Fruit fly (Drosophila melanogaster) whole organism, embryonic: ENCODE measurements around the gene mthl2.

ENCODE experiments used
- Abd-B ChIP-seq: fragments of 200-800 bp; sonication (Bioruptor generic); optimal IDR thresholded peaks from 2 replicates; lab custom pipeline; 2018; ENCODE audit warnings: missing biosample characterization, mild to moderate bottlenecking, missing genetic modification characterization, moderate library complexity
- Bdp1 ChIP-seq: fragments of 200-800 bp; sonication (Bioruptor generic); optimal IDR thresholded peaks from 3 replicates; lab custom pipeline; 2016; ENCODE audit warnings: missing biosample characterization, missing genetic modification characterization
- CG10462 ChIP-seq: fragments of 200-800 bp; sonication (Bioruptor generic); optimal IDR thresholded peaks from 2 replicates; lab custom pipeline; 2016; ENCODE audit warnings: missing biosample characterization, missing genetic modification characterization
- CG12659 ChIP-seq: fragments of 200-800 bp; sonication (Bioruptor generic); optimal IDR thresholded peaks from 3 replicates; lab custom pipeline; 2017; ENCODE audit warnings: mild to moderate bottlenecking, missing biosample characterization, missing genetic modification reagents, missing genetic modification characterization
- CG1602 ChIP-seq: fragments of 200-800 bp; sonication (Bioruptor generic); optimal IDR thresholded peaks from 3 replicates; lab custom pipeline; 2016; ENCODE audit warnings: missing biosample characterization, missing genetic modification characterization
- CG17186 ChIP-seq: fragments of 200-800 bp; sonication (Bioruptor generic); optimal IDR thresholded peaks from 3 replicates; lab custom pipeline; 2017; ENCODE audit warnings: missing biosample characterization, missing genetic modification reagents, missing genetic modification characterization
- CG17829 ChIP-seq: fragments of 200-800 bp; optimal IDR thresholded peaks from 2 replicates; lab custom pipeline; 2019; ENCODE audit warnings: missing biosample characterization, mild to moderate bottlenecking, missing genetic modification characterization, moderate library complexity
- CG18011 ChIP-seq: fragments of 200-800 bp; sonication (Bioruptor generic); optimal IDR thresholded peaks from 2 replicates; lab custom pipeline; 2017; ENCODE audit warnings: missing biosample characterization, missing genetic modification characterization, mild to moderate bottlenecking, moderate library complexity, missing genotype
- CG18262 ChIP-seq: fragments of 200-800 bp; optimal IDR thresholded peaks from 3 replicates; lab custom pipeline; 2019; ENCODE audit warnings: missing biosample characterization, mild to moderate bottlenecking, missing genetic modification characterization, moderate library complexity
- CG2678 ChIP-seq: fragments of 200-800 bp; sonication (Bioruptor generic); optimal IDR thresholded peaks from 3 replicates; lab custom pipeline; 2019; ENCODE audit warnings: missing biosample characterization, mild to moderate bottlenecking, missing genetic modification characterization, moderate library complexity
- CG3995 ChIP-seq: fragments of 200-800 bp; sonication (Bioruptor generic); optimal IDR thresholded peaks from 3 replicates; lab custom pipeline; 2016; ENCODE audit warnings: missing biosample characterization, missing genetic modification characterization
- CG4424 ChIP-seq: fragments of 200-800 bp; sonication (Bioruptor generic); optimal IDR thresholded peaks from 3 replicates; lab custom pipeline; 2016; ENCODE audit warnings: missing biosample characterization, missing genetic modification characterization
- CG5245 ChIP-seq: fragments of 200-800 bp; sonication (Bioruptor generic); optimal IDR thresholded peaks from 3 replicates; lab custom pipeline; 2016; ENCODE audit warnings: missing biosample characterization, missing genetic modification characterization
- CG6765 ChIP-seq: fragments of 200-800 bp; sonication (Bioruptor generic); optimal IDR thresholded peaks from 3 replicates; lab custom pipeline; 2017; ENCODE audit warnings: missing biosample characterization, mild to moderate bottlenecking, missing genetic modification characterization
- CG6813 ChIP-seq: fragments of 200-800 bp; sonication (Bioruptor generic); optimal IDR thresholded peaks from 2 replicates; lab custom pipeline; 2017; ENCODE audit warnings: missing biosample characterization, missing genetic modification characterization, mild to moderate bottlenecking, moderate library complexity, missing genetic modification reagents
- CG7357 ChIP-seq: fragments of 200-800 bp; sonication (Bioruptor generic); IDR thresholded peaks from 3 replicates; pipeline ENCODE4 v1.3.6; 2022; ENCODE audit warnings: missing biosample characterization, missing genetic modification characterization
- CG8089 ChIP-seq: fragments of 200-800 bp; sonication (Bioruptor generic); optimal IDR thresholded peaks from 3 replicates; lab custom pipeline; 2016; ENCODE audit warnings: missing biosample characterization, missing genetic modification characterization
- CG8281 ChIP-seq: fragments of 200-800 bp; sonication (Bioruptor generic); optimal IDR thresholded peaks from 2 replicates; lab custom pipeline; 2018; ENCODE audit warnings: missing biosample characterization, mild to moderate bottlenecking, missing genetic modification characterization, moderate library complexity
- CoRest ChIP-seq: fragments of 200-800 bp; sonication (Bioruptor generic); optimal IDR thresholded peaks from 3 replicates; lab custom pipeline; 2018; ENCODE audit warnings: missing biosample characterization, mild to moderate bottlenecking, missing genetic modification characterization, moderate library complexity
- Dad ChIP-seq: fragments of 200-800 bp; sonication (Bioruptor generic); optimal IDR thresholded peaks from 3 replicates; lab custom pipeline; 2016; ENCODE audit warnings: missing biosample characterization, missing genetic modification characterization
- Dfd ChIP-seq, 2 experiments: fragments of >200 bp; optimal IDR thresholded peaks; 2 replicates each; lab custom pipeline; 2017; ENCODE audit warnings: missing biosample characterization in 2 of 2, missing genetic modification characterization in 2 of 2
- ERR ChIP-seq: fragments of 200-800 bp; sonication (Bioruptor generic); optimal IDR thresholded peaks from 2 replicates; lab custom pipeline; 2016; ENCODE audit warnings: missing biosample characterization, missing genetic modification characterization
- GATAe ChIP-seq: fragments of 200-800 bp; sonication (Bioruptor generic); conservative IDR thresholded peaks from 2 replicates; pipeline ENCODE4 v1.3.6; 2022; ENCODE audit warnings: missing biosample characterization, missing genetic modification characterization
- H2.0 ChIP-seq: fragments of 200-800 bp; sonication (Bioruptor generic); IDR thresholded peaks from 2 replicates; pipeline ENCODE4 v1.3.6; 2022; ENCODE audit warnings: missing biosample characterization, missing genetic modification characterization
- Hmx ChIP-seq: fragments of 200-800 bp; sonication (Bioruptor generic); optimal IDR thresholded peaks from 2 replicates; lab custom pipeline; 2016; ENCODE audit warnings: missing biosample characterization, missing genetic modification characterization
- Nf-YA ChIP-seq: fragments of 200-800 bp; sonication (Bioruptor generic); IDR thresholded peaks from 2 replicates; pipeline ENCODE4 v1.3.6; 2022; ENCODE audit warnings: missing biosample characterization, missing genetic modification characterization
- Rfx ChIP-seq: fragments of 200-800 bp; sonication (Bioruptor generic); IDR thresholded peaks from 2 replicates; pipeline ENCODE4 v1.3.6; 2022; ENCODE audit warnings: missing biosample characterization, missing genetic modification characterization
- Sox102F ChIP-seq: fragments of 200-800 bp; sonication (Bioruptor generic); optimal IDR thresholded peaks from 2 replicates; lab custom pipeline; 2018; ENCODE audit warnings: missing biosample characterization, mild to moderate bottlenecking, missing genetic modification characterization, moderate library complexity
- Vsx1 ChIP-seq: fragments of 200-800 bp; sonication (Bioruptor generic); optimal IDR thresholded peaks from 2 replicates; lab custom pipeline; 2017; ENCODE audit warnings: missing biosample characterization, mild to moderate bottlenecking, missing genetic modification characterization, missing genetic modification reagents
- al ChIP-seq: fragments of 200-800 bp; sonication (Bioruptor generic); IDR thresholded peaks from 2 replicates; pipeline ENCODE4 v1.3.6; 2022; ENCODE audit warnings: missing biosample characterization, missing genetic modification characterization
- crc ChIP-seq: fragments of 200-800 bp; sonication (Bioruptor generic); optimal IDR thresholded peaks from 2 replicates; lab custom pipeline; 2016; ENCODE audit warnings: missing biosample characterization, missing genetic modification characterization
- crol ChIP-seq: fragments of 200-800 bp; sonication (Bioruptor generic); IDR thresholded peaks from 2 replicates; pipeline ENCODE4 v1.3.6; 2022; ENCODE audit warnings: missing biosample characterization, missing genetic modification characterization
- cwo ChIP-seq: fragments of 200-800 bp; sonication (Bioruptor generic); optimal IDR thresholded peaks from 3 replicates; lab custom pipeline; 2017; ENCODE audit warnings: missing biosample characterization, missing genetic modification characterization, mild to moderate bottlenecking, moderate library complexity, missing genetic modification reagents
- da ChIP-seq: fragments of 200-800 bp; sonication (Bioruptor generic); optimal IDR thresholded peaks from 2 replicates; lab custom pipeline; 2016; ENCODE audit warnings: missing biosample characterization, missing genetic modification characterization
- dan ChIP-seq: fragments of 200-800 bp; sonication (Bioruptor generic); IDR thresholded peaks from 2 replicates; pipeline ENCODE4 v1.3.6; 2022; ENCODE audit warnings: missing biosample characterization, missing genetic modification characterization
- disco-r ChIP-seq: fragments of 200-800 bp; sonication (Bioruptor generic); optimal IDR thresholded peaks from 2 replicates; lab custom pipeline; 2016; ENCODE audit warnings: missing biosample characterization, missing genetic modification characterization
- dmrt99B ChIP-seq: fragments of 200-800 bp; sonication (Bioruptor generic); optimal IDR thresholded peaks from 2 replicates; lab custom pipeline; 2018; ENCODE audit warnings: missing biosample characterization, mild to moderate bottlenecking, missing genetic modification characterization, moderate library complexity
- dpn ChIP-seq, 2 experiments: fragments of 200-800 bp; sonication (Bioruptor generic); optimal IDR thresholded peaks; 3 replicates each; lab custom pipeline; 2016; ENCODE audit warnings: missing biosample characterization in 2 of 2, missing genetic modification characterization in 2 of 2
- ems ChIP-seq: fragments of 200-800 bp; sonication (Bioruptor generic); optimal IDR thresholded peaks from 3 replicates; lab custom pipeline; 2016; ENCODE audit warnings: missing biosample characterization, missing genetic modification characterization
- ftz-f1 ChIP-seq: fragments of 200-800 bp; sonication (Bioruptor generic); optimal IDR thresholded peaks from 2 replicates; lab custom pipeline; 2016; ENCODE audit warnings: missing biosample characterization, missing genetic modification characterization
- gcm ChIP-seq: fragments of 200-800 bp; sonication (Bioruptor generic); optimal IDR thresholded peaks from 2 replicates; lab custom pipeline; 2019; ENCODE audit warnings: missing biosample characterization, mild to moderate bottlenecking, missing genetic modification characterization, moderate library complexity
- klu ChIP-seq: fragments of 200-800 bp; sonication (Bioruptor generic); IDR thresholded peaks from 2 replicates; pipeline ENCODE4 v1.3.6; 2022; ENCODE audit warnings: missing biosample characterization, missing genetic modification characterization
- lmd ChIP-seq: fragments of 200-800 bp; sonication (Bioruptor generic); IDR thresholded peaks from 2 replicates; pipeline ENCODE4 v1.3.6; 2022; ENCODE audit warnings: missing biosample characterization, missing genetic modification characterization
- sens ChIP-seq: fragments of 200-800 bp; sonication (Bioruptor generic); peaks from one replicate; lab custom pipeline; 2016; ENCODE audit warnings: missing biosample characterization, missing genetic modification characterization
- sens-2 ChIP-seq: fragments of 200-800 bp; sonication (Bioruptor generic); IDR thresholded peaks from 2 replicates; pipeline ENCODE4 v1.3.6; 2022; ENCODE audit warnings: missing biosample characterization, missing genetic modification characterization
- slbo ChIP-seq: fragments of 200-800 bp; sonication (Bioruptor generic); IDR thresholded peaks from 2 replicates; pipeline ENCODE4 v1.3.6; 2022; ENCODE audit warnings: missing biosample characterization, missing genetic modification characterization
- stc ChIP-seq: fragments of 200-800 bp; sonication (Bioruptor generic); IDR thresholded peaks from 2 replicates; pipeline ENCODE4 v1.3.6; 2022; ENCODE audit warnings: missing biosample characterization, missing genetic modification characterization
- trem ChIP-seq: fragments of 200-800 bp; optimal IDR thresholded peaks from 3 replicates; lab custom pipeline; 2019; ENCODE audit warnings: missing biosample characterization, mild to moderate bottlenecking, missing genetic modification characterization, moderate library complexity
- vfl ChIP-seq: fragments of 200-800 bp; sonication (Bioruptor generic); optimal IDR thresholded peaks from 2 replicates; lab custom pipeline; 2016; ENCODE audit warnings: missing biosample characterization, missing genetic modification characterization
- wek ChIP-seq: fragments of 200-800 bp; sonication (Bioruptor generic); optimal IDR thresholded peaks from 3 replicates; lab custom pipeline; 2018; ENCODE audit warnings: missing biosample characterization, mild to moderate bottlenecking, missing genetic modification characterization, moderate library complexity
- zf30C ChIP-seq: fragments of 200-800 bp; sonication (Bioruptor generic); optimal IDR thresholded peaks from 3 replicates; lab custom pipeline; 2018; ENCODE audit warnings: missing biosample characterization, mild to moderate bottlenecking, missing genetic modification characterization

Gene mthl2

DNA sequence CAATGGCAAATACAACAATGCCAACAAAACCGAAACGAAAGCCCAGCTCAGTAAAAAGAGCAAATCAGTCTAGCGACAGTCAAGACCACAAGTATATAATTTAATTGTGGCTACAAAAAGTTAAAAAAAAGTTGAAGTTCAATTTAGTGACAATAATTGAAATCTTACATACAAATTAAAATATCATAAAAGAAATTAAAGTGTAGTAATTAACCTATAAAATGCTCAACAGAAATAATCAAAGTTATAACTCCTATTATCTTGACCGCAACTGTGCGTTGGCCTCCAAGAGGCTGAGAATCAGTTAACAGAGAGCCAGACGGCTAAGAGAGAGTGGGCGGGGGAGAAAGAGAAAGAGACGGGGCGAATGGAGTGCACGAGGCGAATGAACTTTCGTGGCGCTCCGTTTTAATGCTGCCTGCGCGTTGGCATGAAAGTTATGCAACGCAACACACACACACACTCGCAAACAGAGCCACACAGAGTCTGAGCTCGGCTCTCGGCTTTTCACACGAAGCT, 7.2 kb downstream of the mthl2 start (continued):
- TF ChIP-seq Dad (GFP tag; lab: Kevin White, UChicago) = peak; percentile 41
- peak; percentile 81 for TF ChIP-seq H2.0
- peak; percentile 52; the same call in 1 of the 2 replicates for TF ChIP-seq sens-2 (GFP tag; lab: Robert Waterston, UW)
- peak; percentile 63 for TF ChIP-seq Vsx1 (GFP tag; lab: Kevin White, UChicago)
- no peak for TF ChIP-seq CG6765 (GFP tag; lab: Kevin White, UChicago)
- TF ChIP-seq disco-r (GFP tag; lab: Kevin White, UChicago) = peak; percentile 24
- peak; percentile 6 for TF ChIP-seq CG17186 (GFP tag; lab: Kevin White, UChicago)
- TF ChIP-seq Hmx (GFP tag; lab: Kevin White, UChicago) = no peak
- peak; percentile 55 for TF ChIP-seq lmd (GFP tag; lab: Robert Waterston, UW)
- TF ChIP-seq CG7357 (GFP tag; lab: Robert Waterston, UW) = peak; percentile 42; the same call in 1 of the 3 replicates
- peak; percentile 87 for TF ChIP-seq CG4424
- peak; percentile 61 for TF ChIP-seq CG5245
- TF ChIP-seq da (GFP tag; lab: Kevin White, UChicago) = no peak
- TF ChIP-seq CG8281 = peak; percentile 60
- peak; percentile 91 for TF ChIP-seq CG17829
- TF ChIP-seq CG10462 = peak; percentile 46
- TF ChIP-seq CG2678 (tag; lab: Kevin White, UChicago) = peak; percentile 92
- no peak for TF ChIP-seq vfl (GFP tag; lab: Kevin White, UChicago)
- no peak for TF ChIP-seq crc (GFP tag; lab: Kevin White, UChicago)
- TF ChIP-seq CG3995 (GFP tag; lab: Kevin White, UChicago) = no peak
- no peak for TF ChIP-seq zf30C (GFP tag; lab: Kevin White, UChicago)
- TF ChIP-seq Sox102F = peak; percentile 88
- no peak for TF ChIP-seq ems (GFP tag; lab: Kevin White, UChicago)
- peak in 1 of 2 experiments; percentile 78 for TF ChIP-seq dpn (GFP tag; optimal IDR thresholded peaks at IDR 0.05; lab: Kevin White, UChicago)
- TF ChIP-seq wek (GFP tag; lab: Kevin White, UChicago) = peak; percentile 56
- TF ChIP-seq stc (GFP tag; lab: Robert Waterston, UW) = peak; percentile 89
- 0 out of 2 replicates have a peak, but pooled peaks have one; percentile 16 for TF ChIP-seq Rfx (GFP tag; lab: Robert Waterston, UW)
- TF ChIP-seq al (GFP tag; lab: Robert Waterston, UW) = 0 out of 2 replicates have a peak, but pooled peaks have one; percentile 8
- TF ChIP-seq ftz-f1 (GFP tag; lab: Kevin White, UChicago) = peak; percentile 28
- TF ChIP-seq CoRest (tag; lab: Kevin White, UChicago) = peak; percentile 88
- peak; percentile 48; the same call in 1 of the 2 replicates for TF ChIP-seq klu (GFP tag; lab: Robert Waterston, UW)
- TF ChIP-seq CG18011 (GFP tag; lab: Kevin White, UChicago) = no peak
- peak; percentile 29 for TF ChIP-seq CG8089
- TF ChIP-seq CG12659 (GFP tag; lab: Kevin White, UChicago) = peak; percentile 60
- no peak for TF ChIP-seq Bdp1 (GFP tag; lab: Kevin White, UChicago)
- TF ChIP-seq Nf-YA (GFP tag; lab: Robert Waterston, UW) = peak; percentile 66
- TF ChIP-seq ERR = no peak
- TF ChIP-seq trem = peak; percentile 88
- peak; percentile 90 for TF ChIP-seq gcm (GFP tag; lab: Kevin White, UChicago)
- TF ChIP-seq GATAe = no peak
- TF ChIP-seq Abd-B (GFP tag; lab: Kevin White, UChicago) = peak; percentile 63
- peak; percentile 60 for TF ChIP-seq cwo (GFP tag; lab: Kevin White, UChicago)
- TF ChIP-seq sens (GFP tag; lab: Kevin White, UChicago) = peak; percentile 88
- no peak for TF ChIP-seq dan (GFP tag; lab: Robert Waterston, UW)
- peak; percentile 94 for TF ChIP-seq CG18262
- TF ChIP-seq Dfd (GFP tag; optimal IDR thresholded peaks at IDR 0.05; lab: Kevin White, UChicago) = no peak
- TF ChIP-seq dmrt99B (tag; lab: Kevin White, UChicago) = peak; percentile 86
- no peak for TF ChIP-seq slbo (GFP tag; lab: Robert Waterston, UW)
- no peak for TF ChIP-seq crol
- TF ChIP-seq CG1602 = peak; percentile 76
- peak; percentile 75 for TF ChIP-seq CG6813
